Fruit fly (Drosophila melanogaster): ENCODE results near the gene kdn.

DNA sequence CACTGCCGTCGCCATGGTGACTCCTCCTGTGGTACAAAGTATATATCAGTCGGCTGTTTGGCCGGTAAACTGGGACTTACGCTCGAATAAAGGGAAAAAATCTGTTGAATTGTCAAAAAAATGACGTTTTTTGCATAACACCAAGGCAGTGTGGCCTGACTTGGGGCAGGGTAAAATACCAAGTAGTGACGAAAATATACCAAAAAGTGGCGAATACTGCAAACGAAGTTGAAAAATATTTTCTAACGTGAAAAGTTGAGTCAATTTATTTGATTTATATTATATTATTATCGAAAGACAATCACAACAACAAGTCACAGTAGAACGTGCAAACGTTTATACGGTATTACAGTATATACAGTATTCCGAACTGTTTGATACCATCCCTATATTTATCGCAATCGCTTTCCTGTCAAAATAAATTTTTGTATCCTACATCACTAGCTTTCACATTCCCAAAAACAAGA, at the start of gene kdn, which contains the start of gene ND-B16.6:
- TF ChIP-seq CG8478 (optimal IDR thresholded peaks at IDR 0.05) (no peak), CTCF (optimal IDR thresholded peaks at IDR 0.05) (no peak)
